Worm (Caenorhabditis elegans) whole organism, young adult: ENCODE data around the gene T21D12.7.
A peak's percentile ranks its signal among the peaks of the same experiment; 100 is the strongest.

ENCODE experiments used
- B0261.1 ChIP-seq: sonication (generic microtip); optimal IDR thresholded peaks from 2 replicates; lab custom pipeline; 2016; ENCODE audit warnings: mild to moderate bottlenecking, missing genetic modification characterization, moderate library complexity, missing compliant biosample characterization
- D2030.7 ChIP-seq: fragments of 200-800 bp; sonication (Bioruptor generic); IDR thresholded peaks from 2 replicates; pipeline ENCODE4 v1.3.6; 2022; ENCODE audit warnings: missing genetic modification reagents, missing genetic modification characterization, missing compliant biosample characterization
- F10E7.11 ChIP-seq: sonication (generic microtip); optimal IDR thresholded peaks from 2 replicates; lab custom pipeline; 2017; ENCODE audit warnings: mild to moderate bottlenecking, missing genetic modification characterization, moderate library complexity, missing compliant biosample characterization
- F22D6.2 ChIP-seq: sonication (generic microtip); optimal IDR thresholded peaks from 2 replicates; lab custom pipeline; 2016; ENCODE audit warnings: mild to moderate bottlenecking, missing genetic modification characterization, missing compliant biosample characterization
- F23B12.7 ChIP-seq: sonication (generic microtip); optimal IDR thresholded peaks from 2 replicates; lab custom pipeline; 2017; ENCODE audit warnings: missing genetic modification characterization, mild to moderate bottlenecking, missing compliant biosample characterization, antibody characterized with exemption, moderate library complexity; ENCODE audit not compliant: insufficient read depth
- F33H1.4 ChIP-seq: fragments of 200-800 bp; sonication (Bioruptor generic); IDR thresholded peaks from 2 replicates; pipeline ENCODE4 v1.3.6; 2022; ENCODE audit warnings: missing genetic modification reagents, missing genetic modification characterization, missing compliant biosample characterization
- F37B4.10 ChIP-seq: fragments of 200-800 bp; sonication (Bioruptor generic); IDR thresholded peaks from 2 replicates; pipeline ENCODE4 v1.3.6; 2022; ENCODE audit warnings: missing genetic modification characterization, missing compliant biosample characterization
- F55B11.4 ChIP-seq: sonication (generic microtip); optimal IDR thresholded peaks from 2 replicates; lab custom pipeline; 2016; ENCODE audit warnings: missing compliant biosample characterization, missing genetic modification characterization, borderline replicate concordance; ENCODE audit not compliant: insufficient read depth
- Y53G8AR.9 ChIP-seq: fragments of 200-800 bp; sonication (Bioruptor generic); conservative IDR thresholded peaks from 2 replicates; pipeline ENCODE4 v1.3.6; 2022; ENCODE audit warnings: missing genetic modification reagents, missing genetic modification characterization, missing compliant biosample characterization
- Y95B8A.8 ChIP-seq: fragments of 200-800 bp; sonication (Bioruptor generic); IDR thresholded peaks from 2 replicates; pipeline ENCODE4 v1.3.6; 2022; ENCODE audit warnings: missing genetic modification reagents, missing genetic modification characterization, missing compliant biosample characterization
- akir-1 ChIP-seq: fragments of 200-800 bp; sonication (Bioruptor generic); optimal IDR thresholded peaks from 2 replicates; lab custom pipeline; 2018; ENCODE audit warnings: mild to moderate bottlenecking, missing genetic modification characterization, moderate library complexity, missing compliant biosample characterization
- aptf-2 ChIP-seq: fragments of 200-800 bp; sonication (Bioruptor generic); conservative IDR thresholded peaks from 2 replicates; pipeline ENCODE4 v1.3.6; 2022; ENCODE audit warnings: missing genetic modification reagents, missing genetic modification characterization, missing compliant biosample characterization
- atf-7 ChIP-seq: sonication (generic microtip); optimal IDR thresholded peaks from 2 replicates; lab custom pipeline; 2017; ENCODE audit warnings: mild to moderate bottlenecking, missing genetic modification characterization, missing compliant biosample characterization
- attf-5 ChIP-seq: fragments of 200-800 bp; sonication (Bioruptor generic); optimal IDR thresholded peaks from 2 replicates; lab custom pipeline; 2018; ENCODE audit warnings: mild to moderate bottlenecking, missing genetic modification characterization, missing compliant biosample characterization
- ceh-27 ChIP-seq: fragments of 200-800 bp; sonication (Bioruptor generic); optimal IDR thresholded peaks from 2 replicates; lab custom pipeline; 2018; ENCODE audit warnings: mild to moderate bottlenecking, missing genetic modification characterization, moderate library complexity, missing compliant biosample characterization
- chd-7 ChIP-seq: sonication (generic microtip); optimal IDR thresholded peaks from 2 replicates; lab custom pipeline; 2016; ENCODE audit warnings: mild to moderate bottlenecking, missing genetic modification characterization, moderate library complexity, missing compliant biosample characterization
- efl-1 ChIP-seq: fragments of 150-350 bp; optimal IDR thresholded peaks from 2 replicates; lab custom pipeline; 2014; ENCODE audit warnings: missing biosample characterization, missing genetic modification reagents, missing genetic modification characterization
- ekl-4 ChIP-seq: fragments of 200-800 bp; sonication (Bioruptor generic); IDR thresholded peaks from 2 replicates; pipeline ENCODE4 v1.3.6; 2022; ENCODE audit warnings: missing genetic modification reagents, missing genetic modification characterization, missing compliant biosample characterization
- gei-17 ChIP-seq: fragments of 200-800 bp; sonication (Bioruptor generic); optimal IDR thresholded peaks from 2 replicates; lab custom pipeline; 2018; ENCODE audit warnings: mild to moderate bottlenecking, missing genetic modification characterization, missing compliant biosample characterization
- him-1 ChIP-seq: sonication (generic microtip); optimal IDR thresholded peaks from 2 replicates; lab custom pipeline; 2016; ENCODE audit warnings: missing genotype, missing genetic modification reagents, missing genetic modification characterization, missing compliant biosample characterization
- hlh-12 ChIP-seq: sonication (generic microtip); optimal IDR thresholded peaks from 2 replicates; lab custom pipeline; 2016; ENCODE audit warnings: missing genetic modification characterization, missing compliant biosample characterization
- hmg-20 ChIP-seq: fragments of 200-800 bp; sonication (Bioruptor generic); IDR thresholded peaks from 2 replicates; pipeline ENCODE4 v1.3.6; 2022; ENCODE audit warnings: missing genetic modification reagents, missing genetic modification characterization, missing compliant biosample characterization
- lag-1 ChIP-seq: fragments of 200-800 bp; sonication (Bioruptor generic); IDR thresholded peaks from 2 replicates; pipeline ENCODE4 v1.3.6; 2022; ENCODE audit warnings: missing genetic modification reagents, missing genetic modification characterization, missing compliant biosample characterization
- let-526 ChIP-seq: fragments of 200-800 bp; sonication (Bioruptor generic); IDR thresholded peaks from 2 replicates; pipeline ENCODE4 v1.3.6; 2022; ENCODE audit warnings: missing genetic modification reagents, missing genetic modification characterization, missing compliant biosample characterization
- let-607 ChIP-seq, 2 experiments: fragments of 200-800 bp in 1 of 2; sonication (Bioruptor generic) in 1 of 2; sonication (generic microtip) in 1 of 2; optimal IDR thresholded peaks; 2 replicates each; lab custom pipeline; 2016 to 2018; ENCODE audit warnings: mild to moderate bottlenecking in 2 of 2, missing compliant biosample characterization in 2 of 2, missing genetic modification characterization in 2 of 2, moderate library complexity in 2 of 2, missing genotype in 1 of 2
- lin-40 ChIP-seq: sonication (generic microtip); optimal IDR thresholded peaks from 2 replicates; lab custom pipeline; 2016; ENCODE audit warnings: missing genetic modification characterization, mild to moderate bottlenecking, missing compliant biosample characterization, missing genotype, missing genetic modification reagents
- lir-1 ChIP-seq: fragments of 200-800 bp; sonication (Bioruptor generic); conservative IDR thresholded peaks from 2 replicates; pipeline ENCODE4 v1.3.6; 2022; ENCODE audit warnings: missing genetic modification reagents, missing genetic modification characterization, missing compliant biosample characterization
- madf-6 ChIP-seq: fragments of 200-800 bp; sonication (Bioruptor generic); IDR thresholded peaks from 2 replicates; pipeline ENCODE4 v1.3.6; 2022; ENCODE audit warnings: missing genetic modification reagents, missing genetic modification characterization, missing compliant biosample characterization
- mcd-1 ChIP-seq: fragments of 200-800 bp; sonication (Bioruptor generic); IDR thresholded peaks from 2 replicates; pipeline ENCODE4 v1.3.6; 2022; ENCODE audit warnings: missing genetic modification reagents, missing genetic modification characterization, missing compliant biosample characterization
- nhr-80 ChIP-seq: sonication (generic microtip); optimal IDR thresholded peaks from 2 replicates; lab custom pipeline; 2016; ENCODE audit warnings: missing genetic modification characterization, missing compliant biosample characterization
- nhr-90 ChIP-seq: sonication (generic microtip); optimal IDR thresholded peaks from 2 replicates; lab custom pipeline; 2016; ENCODE audit warnings: missing genotype, mild to moderate bottlenecking, missing genetic modification characterization, missing compliant biosample characterization
- pbrm-1 ChIP-seq: fragments of 200-800 bp; sonication (Bioruptor generic); IDR thresholded peaks from 2 replicates; pipeline ENCODE4 v1.3.6; 2022; ENCODE audit warnings: missing genetic modification reagents, missing genetic modification characterization, missing compliant biosample characterization
- pha-4 ChIP-seq: fragments of 150-350 bp; sonication (generic microtip); optimal IDR thresholded peaks from 2 replicates; lab custom pipeline; 2014; ENCODE audit warnings: missing biosample characterization, missing genetic modification reagents, missing genetic modification characterization
- rec-8 ChIP-seq, 2 experiments: sonication (generic microtip); optimal IDR thresholded peaks; 2 replicates each; lab custom pipeline; 2016; ENCODE audit warnings: mild to moderate bottlenecking in 2 of 2, missing genetic modification characterization in 2 of 2, missing genetic modification reagents in 2 of 2, missing genotype in 2 of 2, missing biosample characterization in 1 of 2, missing compliant biosample characterization in 1 of 2, moderate library complexity in 1 of 2
- repo-1 ChIP-seq: sonication (generic microtip); optimal IDR thresholded peaks from 2 replicates; lab custom pipeline; 2017; ENCODE audit warnings: mild to moderate bottlenecking, missing genetic modification characterization, missing compliant biosample characterization
- rpc-1 ChIP-seq, 2 experiments: fragments of 150-350 bp in 1 of 2; sonication (generic microtip) in 1 of 2; optimal IDR thresholded peaks; 2 replicates each; lab custom pipeline; 2014 to 2018; ENCODE audit warnings: missing biosample characterization in 1 of 2, missing genetic modification characterization in 1 of 2, missing genetic modification reagents in 1 of 2, missing genotype in 1 of 2
- sdz-38 ChIP-seq: sonication (generic microtip); optimal IDR thresholded peaks from 2 replicates; lab custom pipeline; 2016; ENCODE audit warnings: missing genotype, missing genetic modification characterization, missing compliant biosample characterization
- snpc-1.1 ChIP-seq: sonication (generic microtip); optimal IDR thresholded peaks from 2 replicates; lab custom pipeline; 2017; ENCODE audit warnings: missing genetic modification characterization, mild to moderate bottlenecking, missing compliant biosample characterization, antibody characterized with exemption, moderate library complexity, missing genotype, missing genetic modification reagents; ENCODE audit not compliant: insufficient read depth
- sptf-2 ChIP-seq: fragments of 200-800 bp; sonication (Bioruptor generic); optimal IDR thresholded peaks from 2 replicates; lab custom pipeline; 2018; ENCODE audit warnings: mild to moderate bottlenecking, missing genetic modification characterization, missing compliant biosample characterization
- unc-62 ChIP-seq: fragments of 150-350 bp; optimal IDR thresholded peaks from 2 replicates; lab custom pipeline; 2014; ENCODE audit warnings: missing biosample characterization, missing genetic modification reagents, missing genetic modification characterization
- xnd-1 ChIP-seq: sonication (generic microtip); optimal IDR thresholded peaks from 2 replicates; lab custom pipeline; 2016; ENCODE audit warnings: missing genotype, missing genetic modification reagents, missing genetic modification characterization, missing compliant biosample characterization
- ztf-18 ChIP-seq: sonication (generic microtip); optimal IDR thresholded peaks from 2 replicates; lab custom pipeline; 2016; ENCODE audit warnings: missing genotype, mild to moderate bottlenecking, missing genetic modification characterization, missing compliant biosample characterization
- ztf-22 ChIP-seq: fragments of 200-800 bp; sonication (Bioruptor generic); optimal IDR thresholded peaks from 2 replicates; lab custom pipeline; 2018; ENCODE audit warnings: mild to moderate bottlenecking, missing genetic modification characterization, moderate library complexity, missing compliant biosample characterization
- ztf-26 ChIP-seq: sonication (generic microtip); optimal IDR thresholded peaks from 2 replicates; lab custom pipeline; 2017; ENCODE audit warnings: missing genetic modification characterization, missing compliant biosample characterization

The T21D12.7 gene

DNA sequence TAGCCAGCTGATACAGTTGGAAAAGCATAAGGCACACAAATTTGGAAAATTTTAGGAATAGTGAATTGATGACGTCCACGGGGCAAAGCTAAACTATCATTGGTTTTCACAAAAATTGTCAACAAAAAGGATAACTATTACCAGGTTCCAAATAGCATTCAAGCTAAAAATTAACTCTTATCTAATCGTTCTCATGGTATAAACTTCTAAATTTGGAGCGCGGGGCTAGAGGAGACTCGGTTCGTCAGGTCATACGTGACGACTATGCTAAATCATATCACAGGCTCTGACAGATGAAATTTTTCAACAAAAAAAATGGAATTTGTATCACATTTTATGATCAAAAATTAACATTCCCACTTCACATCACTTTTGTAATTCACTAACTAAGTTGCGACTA lies 7.9 kb upstream of the T21D12.7 start:
- no peak for TF ChIP-seq rpc-1 (optimal IDR thresholded peaks at IDR 0.05; lab: Kevin White, UChicago)
- TF ChIP-seq rpc-1 (tag; optimal IDR thresholded peaks at IDR 0.05; lab: Kevin White, UChicago): no peak
- TF ChIP-seq B0261.1: no peak
- no peak for TF ChIP-seq akir-1
- no peak for TF ChIP-seq lag-1 (GFP tag; lab: Robert Waterston, UW)
- no peak for TF ChIP-seq him-1
- TF ChIP-seq xnd-1 (tag; lab: Kevin White, UChicago): no peak
- TF ChIP-seq let-607 (tag; optimal IDR thresholded peaks at IDR 0.05; lab: Kevin White, UChicago): no peak
- TF ChIP-seq F23B12.7: no peak
- no peak for TF ChIP-seq ztf-18
- no peak for TF ChIP-seq repo-1 (tag; lab: Kevin White, UChicago)
- TF ChIP-seq hmg-20 (GFP tag; lab: Robert Waterston, UW): no peak
- TF ChIP-seq madf-6 (GFP tag; lab: Robert Waterston, UW): no peak
- no peak for TF ChIP-seq D2030.7 (GFP tag; lab: Robert Waterston, UW)
- no peak for TF ChIP-seq ekl-4

DNA sequence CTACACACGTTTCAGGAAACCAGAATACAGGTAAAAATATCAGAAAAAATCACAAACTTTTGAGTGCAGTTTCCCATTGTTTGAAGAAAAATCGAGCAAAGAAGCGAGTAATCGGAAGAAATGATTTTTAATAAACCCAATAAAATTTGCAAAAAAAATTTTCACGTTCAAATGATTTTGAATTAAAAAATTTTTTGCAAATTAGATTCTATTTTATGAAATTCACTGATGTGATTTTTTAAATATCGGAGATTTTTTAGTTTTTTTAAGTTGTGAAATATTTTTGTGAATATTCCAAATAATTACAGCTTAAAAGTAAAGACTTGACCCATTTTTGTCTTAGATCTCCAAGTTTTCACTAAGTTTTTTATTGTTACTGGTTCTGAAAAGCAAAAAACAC lies 6.9 kb upstream of the T21D12.7 start, which contains the start of gene pnp-1:
Gene pnp-1, minus strand, starts transcription at position 101 of the 400 bp plus-strand sequence.
- no peak for TF ChIP-seq F22D6.2 (tag; lab: Kevin White, UChicago)
- TF ChIP-seq let-526 (GFP tag; lab: Robert Waterston, UW): no peak
- TF ChIP-seq ekl-4: no peak
- TF ChIP-seq F33H1.4: no peak
- TF ChIP-seq rec-8 (tag; optimal IDR thresholded peaks at IDR 0.05; lab: Kevin White, UChicago): no peak
- TF ChIP-seq nhr-90 (tag; lab: Kevin White, UChicago): no peak
- TF ChIP-seq chd-7 (tag; lab: Kevin White, UChicago): no peak
- TF ChIP-seq pbrm-1 (GFP tag; lab: Robert Waterston, UW): no peak
- TF ChIP-seq atf-7 (tag; lab: Kevin White, UChicago): no peak
- no peak for TF ChIP-seq ztf-18
- TF ChIP-seq gei-17 (GFP tag; lab: Kevin White, UChicago): no peak
- no peak for TF ChIP-seq attf-5
- TF ChIP-seq F55B11.4 (tag; lab: Kevin White, UChicago): no peak
- no peak for TF ChIP-seq F10E7.11
- no peak for TF ChIP-seq pha-4
- no peak for TF ChIP-seq sdz-38 (tag; lab: Kevin White, UChicago)
- TF ChIP-seq unc-62 (GFP tag; lab: Kevin White, UChicago): no peak
- TF ChIP-seq lir-1 (GFP tag; lab: Robert Waterston, UW): no peak

DNA sequence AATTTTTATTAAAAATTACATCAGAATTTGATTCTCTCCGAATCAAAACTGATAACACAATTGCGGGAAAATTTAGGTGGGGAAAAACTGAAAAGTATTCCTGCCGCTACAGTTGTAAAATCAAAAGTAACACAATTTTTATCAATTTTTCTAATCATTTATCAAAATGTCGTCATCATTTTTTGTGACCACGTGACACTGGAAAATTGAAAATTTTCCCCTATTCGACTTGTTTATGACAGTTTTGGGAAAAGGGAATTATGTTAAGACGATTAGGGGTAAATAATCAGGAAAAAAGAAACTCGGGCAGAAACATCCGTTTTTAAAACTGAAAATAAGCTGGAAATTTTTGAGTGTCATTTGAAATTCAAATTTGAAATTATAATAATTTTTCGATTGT lies 5.6 kb upstream of the T21D12.7 start:
- no peak for TF ChIP-seq mcd-1 (GFP tag; lab: Robert Waterston, UW)
- peak; percentile 81 for TF ChIP-seq nhr-80 (tag; lab: Kevin White, UChicago)
- no peak for TF ChIP-seq lag-1 (GFP tag; lab: Robert Waterston, UW)
- peak; percentile 18 for TF ChIP-seq unc-62 (GFP tag; lab: Kevin White, UChicago)
- TF ChIP-seq efl-1 (GFP tag; lab: Kevin White, UChicago): no peak
- TF ChIP-seq Y53G8AR.9 (GFP tag; lab: Robert Waterston, UW): no peak
- no peak for TF ChIP-seq aptf-2 (GFP tag; lab: Robert Waterston, UW)
- no peak for TF ChIP-seq F10E7.11
- no peak for TF ChIP-seq Y95B8A.8 (GFP tag; lab: Robert Waterston, UW)
- TF ChIP-seq ceh-27 (GFP tag; lab: Kevin White, UChicago): no peak
- peak; percentile 41 for TF ChIP-seq ztf-22 (GFP tag; lab: Kevin White, UChicago)
- no peak for TF ChIP-seq him-1
- no peak for TF ChIP-seq sptf-2 (GFP tag; lab: Kevin White, UChicago)
- no peak for TF ChIP-seq ztf-26
- no peak for TF ChIP-seq hlh-12 (tag; lab: Kevin White, UChicago)
- TF ChIP-seq F37B4.10: no peak
- TF ChIP-seq snpc-1.1 (tag; lab: Kevin White, UChicago): no peak
- TF ChIP-seq let-607 (tag; optimal IDR thresholded peaks at IDR 0.05; lab: Kevin White, UChicago): peak in 1 of 2 experiments; percentile 35
- TF ChIP-seq ekl-4: no peak
- peak; percentile 70 for TF ChIP-seq atf-7 (tag; lab: Kevin White, UChicago)
- no peak for TF ChIP-seq F23B12.7
- peak; percentile 2 for TF ChIP-seq lin-40 (tag; lab: Kevin White, UChicago)
- TF ChIP-seq rpc-1 (optimal IDR thresholded peaks at IDR 0.05; lab: Kevin White, UChicago): no peak
- no peak for TF ChIP-seq rpc-1 (tag; optimal IDR thresholded peaks at IDR 0.05; lab: Kevin White, UChicago)
- TF ChIP-seq gei-17 (GFP tag; lab: Kevin White, UChicago): no peak
- no peak for TF ChIP-seq attf-5
